Fruit fly (Drosophila melanogaster) Kc167 (cell line): ENCODE data around the gene witty.

Experiments used
- Myc ChIP-seq: fragments of >200 bp; optimal IDR thresholded peaks from 2 replicates; lab custom pipeline; 2017; ENCODE audit warnings: missing external identifiers
- Sin3A ChIP-seq: fragments of >200 bp; optimal IDR thresholded peaks from 2 replicates; lab custom pipeline; 2018; ENCODE audit warnings: missing external identifiers
- h ChIP-seq: fragments of >200 bp; optimal IDR thresholded peaks from 3 replicates; lab custom pipeline; 2018; ENCODE audit warnings: missing external identifiers
- insv ChIP-seq: fragments of >200 bp; optimal IDR thresholded peaks from 3 replicates; lab custom pipeline; 2018; ENCODE audit warnings: missing external identifiers
- psq ChIP-seq: fragments of >200 bp; optimal IDR thresholded peaks from 2 replicates; lab custom pipeline; 2017; ENCODE audit warnings: missing external identifiers
- ttk ChIP-seq: sonication (Bioruptor generic); optimal IDR thresholded peaks from 2 replicates; lab custom pipeline; 2017; ENCODE audit warnings: missing external identifiers

The witty gene

DNA sequence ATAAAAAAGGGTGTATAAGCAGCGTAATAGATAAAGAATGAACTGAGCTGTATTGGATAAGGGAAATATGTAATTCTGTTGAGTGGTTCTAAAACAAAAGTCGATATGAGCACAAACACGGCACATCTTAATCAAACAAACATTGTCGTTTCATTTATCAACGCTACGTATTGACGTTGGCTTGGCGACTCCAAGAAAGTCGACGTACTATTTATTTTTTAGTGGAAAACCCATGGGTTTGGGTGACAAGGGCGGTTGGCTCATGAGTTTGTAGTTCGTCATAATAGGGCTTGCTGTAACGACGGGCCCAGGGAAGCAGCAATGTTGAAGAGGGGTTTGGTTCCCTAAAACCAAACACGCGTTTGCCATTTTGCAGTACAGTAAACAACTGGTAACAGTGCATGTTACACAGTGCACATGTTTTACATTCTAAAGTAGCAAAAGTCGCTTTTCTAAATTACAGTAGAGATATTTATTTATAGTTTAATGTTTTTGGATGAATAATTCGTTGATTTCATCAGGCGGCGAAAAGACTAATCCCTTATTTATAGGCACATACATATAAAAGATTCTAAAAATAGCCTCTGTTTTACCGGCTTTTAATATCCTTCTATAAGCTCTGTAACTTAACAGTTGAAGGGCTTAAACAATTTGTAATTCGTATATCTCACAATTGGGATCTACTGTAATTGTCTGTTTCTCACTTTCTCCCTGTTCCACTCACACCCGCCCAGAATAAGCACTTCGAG, 23.3 kb downstream of the witty start:
- TF ChIP-seq psq (no peak), insv (lab: Kevin White, UChicago) (no peak), h (lab: Kevin White, UChicago) (no peak), Myc (lab: Kevin White, UChicago) (no peak), Sin3A (lab: Kevin White, UChicago) (no peak), ttk (no peak)

- TF ChIP-seq Myc (lab: Kevin White, UChicago) (no peak), psq (no peak), ttk (no peak), Sin3A (lab: Kevin White, UChicago) (no peak), insv (lab: Kevin White, UChicago) (no peak), h (lab: Kevin White, UChicago) (no peak)
Observed at dm6 chr2L:8362273-8362954, 24.3 kb downstream of the witty start, which contains the start of gene CG7627. Gene CG7627, minus strand, starts transcription at chr2L:8362469.

dm6 chr2L:8362955-8363285, 24.8 kb downstream of the witty start:
- no peak for TF ChIP-seq insv (lab: Kevin White, UChicago)
- no peak for TF ChIP-seq h (lab: Kevin White, UChicago)
- no peak for TF ChIP-seq psq
- TF ChIP-seq Sin3A (lab: Kevin White, UChicago): no peak
- TF ChIP-seq Myc (lab: Kevin White, UChicago): no peak
- TF ChIP-seq ttk: no peak

DNA sequence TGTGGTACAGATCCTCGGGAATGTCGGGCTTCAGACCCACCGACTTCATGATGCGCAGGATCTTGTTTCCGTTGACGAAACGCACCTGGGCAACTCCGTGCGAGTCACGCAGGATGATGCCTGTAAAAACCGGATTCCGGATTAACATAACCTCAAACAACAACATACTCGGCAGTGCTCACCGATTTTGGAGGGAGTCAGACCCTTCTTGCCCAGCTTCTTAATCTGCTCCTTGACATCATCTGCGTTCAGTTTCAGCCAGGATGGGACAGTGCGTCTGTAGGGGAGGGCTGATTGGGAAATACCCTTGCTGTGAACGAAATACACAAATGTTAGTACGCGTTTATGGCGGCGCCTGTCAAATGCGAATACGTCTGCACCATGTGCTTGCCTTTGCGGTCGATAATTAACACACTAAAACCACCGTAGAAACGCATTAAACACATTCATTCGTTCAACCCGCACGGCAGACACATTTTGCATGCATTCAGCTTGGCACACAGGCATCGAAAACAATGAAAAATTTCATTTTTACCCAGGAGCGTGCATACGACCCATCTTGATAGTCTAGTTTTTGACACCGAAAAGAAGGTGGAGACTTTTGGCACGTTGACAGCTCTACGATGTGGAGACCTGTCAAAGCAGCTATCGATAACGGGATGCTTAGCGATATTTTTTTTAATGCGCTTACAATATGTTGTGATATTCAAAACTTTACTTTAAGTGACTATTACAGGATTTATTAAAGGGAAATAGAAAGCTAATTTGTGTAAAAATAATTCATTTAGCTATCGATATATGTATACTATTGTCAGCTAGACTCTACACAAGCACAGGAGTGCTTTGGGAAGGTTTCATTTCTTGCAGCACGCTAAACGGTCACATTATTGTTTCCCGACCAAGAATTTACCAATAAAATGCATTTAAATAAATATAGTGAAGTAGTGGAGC, 26.2 kb downstream of the witty start, which contains the start of the genes RpS13 and CSN8:
TSS of gene RpS13 (minus strand) at position 657 of the 951 bp plus-strand sequence.
TSS of gene CSN8 (plus strand) at position 850 of the 951 bp plus-strand sequence.
- TF ChIP-seq h (lab: Kevin White, UChicago) (no peak), psq (no peak), Myc (lab: Kevin White, UChicago) (no peak), Sin3A (lab: Kevin White, UChicago) (no peak), insv (lab: Kevin White, UChicago) (no peak), ttk (no peak)

DNA sequence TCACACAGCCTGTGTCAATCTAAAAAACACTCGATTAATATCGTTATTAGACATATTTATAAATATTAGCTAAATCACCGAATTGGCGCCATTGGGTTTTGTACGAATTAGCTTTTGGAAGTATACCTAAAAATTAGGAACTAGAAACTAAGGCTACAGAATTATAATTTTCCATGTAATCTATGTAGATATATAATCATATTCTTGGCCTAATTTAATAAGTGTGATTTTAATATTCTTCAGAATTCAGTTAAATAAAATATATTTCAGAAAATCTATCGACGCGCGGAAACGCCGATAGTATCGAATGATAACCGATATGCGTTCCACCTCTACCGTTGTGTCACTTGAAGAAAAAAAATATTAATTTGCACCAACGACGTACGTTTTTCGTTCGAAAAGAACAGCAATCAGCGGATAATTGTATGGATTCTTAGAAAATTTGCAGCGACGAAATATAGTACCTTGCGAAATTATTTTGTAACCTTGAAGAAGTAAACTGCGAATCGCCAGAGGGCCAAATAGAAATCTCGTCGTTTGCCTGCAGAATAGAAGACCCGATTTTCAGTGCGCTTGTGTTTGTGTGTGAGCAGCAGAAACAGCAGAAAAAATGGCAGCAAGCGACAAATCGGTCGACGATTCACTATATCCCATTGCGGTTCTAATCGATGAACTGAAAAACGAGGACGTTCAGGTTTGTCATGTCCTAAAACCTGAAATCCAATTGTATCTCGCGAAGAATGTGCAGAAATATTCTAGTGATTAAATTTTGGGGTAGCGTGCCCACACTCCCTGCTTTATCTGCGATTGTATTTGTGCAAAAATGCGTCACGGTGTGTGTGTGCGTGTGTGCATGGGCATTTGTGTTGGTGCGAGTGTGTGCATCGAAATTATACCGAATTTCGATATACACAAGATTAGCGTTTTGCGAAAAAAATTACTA, 27.9 kb downstream of the witty start, which contains the start of gene Pp2A-29B:
TSS of gene Pp2A-29B (plus strand) at position 338 of the 943 bp plus-strand sequence.
- TF ChIP-seq ttk (no peak), insv (lab: Kevin White, UChicago) (no peak), psq (no peak), h (lab: Kevin White, UChicago) (no peak), Sin3A (lab: Kevin White, UChicago) (no peak), Myc (lab: Kevin White, UChicago) (no peak)

DNA sequence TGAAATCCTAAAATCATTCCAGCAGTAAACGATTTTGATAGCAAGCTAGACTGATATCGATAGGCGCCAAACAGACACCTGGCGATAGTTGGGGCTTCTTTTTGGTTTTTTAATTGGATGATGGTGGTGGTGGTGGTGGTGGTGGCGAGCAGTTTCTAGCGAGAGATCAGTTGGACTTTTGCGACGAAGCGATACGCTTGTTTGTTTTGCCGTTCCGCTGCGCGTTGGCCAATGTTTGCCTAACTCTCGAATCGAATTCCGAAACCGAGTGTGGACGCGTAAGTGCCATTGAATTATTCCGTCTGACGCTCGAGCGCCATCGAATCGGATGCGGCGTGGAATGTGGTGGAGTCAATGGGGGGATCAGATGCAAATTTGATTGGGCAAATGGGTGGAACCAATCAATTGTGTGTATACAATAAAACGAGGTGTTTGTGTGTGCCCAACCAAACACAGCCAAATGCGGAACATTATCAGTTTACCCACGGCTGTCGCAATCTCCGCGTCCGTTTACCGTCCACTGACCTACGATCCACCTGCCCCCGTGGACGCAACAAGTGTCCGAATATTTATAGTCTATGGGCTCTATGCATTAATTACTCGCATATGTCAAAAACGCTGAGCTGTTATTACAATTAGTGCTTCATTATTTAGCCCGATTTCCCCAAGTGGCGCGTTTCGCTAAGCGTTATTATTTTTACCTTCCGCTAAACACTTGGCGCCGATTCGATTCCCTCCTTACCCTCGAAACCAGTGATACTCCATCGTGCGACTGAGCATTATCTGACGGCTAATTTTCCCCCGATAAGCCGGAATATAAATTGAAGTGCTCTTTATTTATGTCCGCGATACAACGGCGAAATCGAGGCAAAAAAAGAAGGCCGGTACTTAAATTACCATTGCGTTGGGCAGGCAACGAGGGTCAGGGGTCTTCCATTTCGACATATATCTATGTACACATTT, 32.6 kb downstream of the witty start, which contains the start of gene CG17292:
TSS of gene CG17292 (plus strand) at position 91 of the 963 bp plus-strand sequence.
- TF ChIP-seq h (lab: Kevin White, UChicago) (no peak), ttk (no peak), Sin3A (lab: Kevin White, UChicago) (no peak), Myc (lab: Kevin White, UChicago) (no peak), insv (lab: Kevin White, UChicago) (no peak), psq (no peak)

dm6 chr2L:8371354-8371937, 33.4 kb downstream of the witty start:
- no peak for TF ChIP-seq Myc (lab: Kevin White, UChicago)
- TF ChIP-seq psq: no peak

DNA sequence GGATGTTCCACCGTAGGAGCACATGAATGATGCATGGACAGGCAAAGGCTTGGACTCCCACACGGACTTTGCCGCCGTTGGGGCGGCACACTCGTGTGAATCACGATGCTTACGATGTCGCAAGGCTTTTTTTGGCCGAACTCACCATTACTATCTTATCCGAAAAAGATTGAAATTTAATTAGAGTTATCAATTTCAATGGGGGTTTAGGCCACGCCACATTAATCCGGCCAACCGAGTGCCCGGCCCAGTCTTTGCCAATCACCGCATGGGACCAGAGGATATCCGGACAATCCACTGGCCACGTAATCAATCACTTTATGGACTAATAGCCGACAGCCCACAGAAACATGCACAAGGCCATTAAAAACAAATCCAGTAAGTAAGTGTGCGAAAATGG, 34.2 kb downstream of the witty start:
- TF ChIP-seq psq (no peak), ttk (no peak), h (lab: Kevin White, UChicago) (no peak), Myc (lab: Kevin White, UChicago) (no peak), insv (lab: Kevin White, UChicago) (no peak), Sin3A (lab: Kevin White, UChicago) (no peak)

- TF ChIP-seq psq (no peak), insv (lab: Kevin White, UChicago) (no peak), Myc (lab: Kevin White, UChicago) (no peak), ttk (no peak), Sin3A (lab: Kevin White, UChicago) (no peak), h (lab: Kevin White, UChicago) (no peak)
Observed at dm6 chr2L:8374235-8374634, 36.1 kb downstream of the witty start, which contains the start of gene Wdr82. Gene Wdr82, plus strand, starts transcription at chr2L:8374461.
